Fruit fly (Drosophila melanogaster) whole organism, adult: ENCODE measurements around the gene CG34124.

Experiments used
- CG11617 ChIP-seq: fragments of 200-800 bp; sonication (Bioruptor generic); optimal IDR thresholded peaks from 2 replicates; lab custom pipeline; 2017; ENCODE audit warnings: mild to moderate bottlenecking, missing biosample characterization, missing genetic modification reagents, missing genetic modification characterization
- CG12768 ChIP-seq: fragments of 200-800 bp; sonication (Bioruptor generic); optimal IDR thresholded peaks from 2 replicates; lab custom pipeline; 2017; ENCODE audit warnings: missing biosample characterization, missing genetic modification characterization, mild to moderate bottlenecking, moderate library complexity, missing genetic modification reagents
- CG14711 ChIP-seq: fragments of 200-800 bp; sonication (Bioruptor generic); optimal IDR thresholded peaks from 2 replicates; lab custom pipeline; 2018; ENCODE audit warnings: missing biosample characterization, mild to moderate bottlenecking, missing genetic modification characterization, moderate library complexity
- CG1620 ChIP-seq: fragments of 200-800 bp; sonication (Bioruptor generic); optimal IDR thresholded peaks from 2 replicates; lab custom pipeline; 2016; ENCODE audit warnings: missing biosample characterization, missing genetic modification characterization
- CG33017 ChIP-seq: fragments of 200-800 bp; sonication (Bioruptor generic); optimal IDR thresholded peaks from 2 replicates; lab custom pipeline; 2018; ENCODE audit warnings: missing biosample characterization, mild to moderate bottlenecking, missing genetic modification characterization, moderate library complexity
- CG5204 ChIP-seq: fragments of 200-800 bp; sonication (Bioruptor generic); optimal IDR thresholded peaks from 2 replicates; lab custom pipeline; 2016; ENCODE audit warnings: missing biosample characterization, missing genetic modification characterization
- CG7045 ChIP-seq: fragments of 200-800 bp; sonication (Bioruptor generic); optimal IDR thresholded peaks from 2 replicates; lab custom pipeline; 2017; ENCODE audit warnings: missing biosample characterization, mild to moderate bottlenecking, missing genetic modification characterization
- CG7101 ChIP-seq: fragments of 200-800 bp; sonication (Bioruptor generic); optimal IDR thresholded peaks from 2 replicates; lab custom pipeline; 2018; ENCODE audit warnings: missing biosample characterization, mild to moderate bottlenecking, missing genetic modification characterization, moderate library complexity
- Clk ChIP-seq: fragments of 200-800 bp; sonication (Bioruptor generic); optimal IDR thresholded peaks from 2 replicates; lab custom pipeline; 2017; ENCODE audit warnings: missing biosample characterization, missing genetic modification characterization
- Crg-1 ChIP-seq: fragments of 200-800 bp; sonication (Bioruptor generic); optimal IDR thresholded peaks from 2 replicates; lab custom pipeline; 2016; ENCODE audit warnings: missing biosample characterization, missing genetic modification characterization
- Hr96 ChIP-seq: fragments of 200-800 bp; sonication (Bioruptor generic); optimal IDR thresholded peaks from 2 replicates; lab custom pipeline; 2016; ENCODE audit warnings: missing biosample characterization, missing genetic modification characterization
- Mnt ChIP-seq: fragments of 200-800 bp; sonication (Bioruptor generic); optimal IDR thresholded peaks from 2 replicates; lab custom pipeline; 2016; ENCODE audit warnings: missing biosample characterization, mild to moderate bottlenecking, missing genetic modification characterization
- bab1 ChIP-seq: fragments of 200-800 bp; sonication (Bioruptor generic); optimal IDR thresholded peaks from 3 replicates; lab custom pipeline; 2019; ENCODE audit warnings: missing biosample characterization, mild to moderate bottlenecking, missing genetic modification characterization, moderate library complexity
- cic ChIP-seq: fragments of 200-800 bp; sonication (Bioruptor generic); optimal IDR thresholded peaks from 2 replicates; lab custom pipeline; 2017; ENCODE audit warnings: missing biosample characterization, mild to moderate bottlenecking, missing genetic modification characterization, moderate library complexity
- cnc ChIP-seq, 2 experiments: fragments of >200 bp; optimal IDR thresholded peaks; 2 replicates each; lab custom pipeline; 2017
- kay ChIP-seq: fragments of 200-800 bp; sonication (Bioruptor generic); peaks from one replicate; lab custom pipeline; 2016; ENCODE audit warnings: missing biosample characterization, missing genetic modification characterization, borderline replicate concordance
- ovo ChIP-seq: fragments of 200-800 bp; sonication (Bioruptor generic); optimal IDR thresholded peaks from 2 replicates; lab custom pipeline; 2016; ENCODE audit warnings: missing biosample characterization, missing genetic modification characterization
- pad ChIP-seq: fragments of 200-800 bp; sonication (Bioruptor generic); optimal IDR thresholded peaks from 3 replicates; lab custom pipeline; 2017; ENCODE audit warnings: missing biosample characterization, missing genetic modification characterization, mild to moderate bottlenecking, moderate library complexity, missing genetic modification reagents
- tj ChIP-seq: fragments of 200-800 bp; sonication (Bioruptor generic); optimal IDR thresholded peaks from 3 replicates; lab custom pipeline; 2017; ENCODE audit warnings: missing biosample characterization, mild to moderate bottlenecking, missing genetic modification characterization, moderate library complexity
- toe ChIP-seq: fragments of 200-800 bp; sonication (Bioruptor generic); optimal IDR thresholded peaks from 2 replicates; lab custom pipeline; 2016; ENCODE audit warnings: missing biosample characterization, missing genetic modification characterization

Gene CG34124

dm6 chr2L:4995010-4995836, 37.0 kb downstream of the CG34124 start:
- no peak for TF ChIP-seq CG1620 (GFP tag; lab: Kevin White, UChicago)
- no peak for TF ChIP-seq CG33017 (tag; lab: Kevin White, UChicago)
- TF ChIP-seq kay, result no peak
- no peak for TF ChIP-seq CG5204 (GFP tag; lab: Kevin White, UChicago)
- no peak for TF ChIP-seq pad (GFP tag; lab: Kevin White, UChicago)
- no peak for TF ChIP-seq CG11617 (GFP tag; lab: Kevin White, UChicago)
- TF ChIP-seq CG12768 (GFP tag; lab: Kevin White, UChicago), result no peak

- TF ChIP-seq Mnt (GFP tag; lab: Kevin White, UChicago) (no peak), CG7101 (tag; lab: Kevin White, UChicago) (no peak), cnc (optimal IDR thresholded peaks at IDR 0.05; lab: Kevin White, UChicago) (no peak), CG11617 (GFP tag; lab: Kevin White, UChicago) (no peak), pad (GFP tag; lab: Kevin White, UChicago) (no peak), CG12768 (GFP tag; lab: Kevin White, UChicago) (no peak), cic (GFP tag; lab: Kevin White, UChicago) (no peak), Crg-1 (GFP tag; lab: Kevin White, UChicago) (no peak), CG5204 (GFP tag; lab: Kevin White, UChicago) (no peak), Hr96 (GFP tag; lab: Kevin White, UChicago) (no peak), Clk (GFP tag; lab: Kevin White, UChicago) (no peak), CG1620 (GFP tag; lab: Kevin White, UChicago) (no peak), toe (no peak), ovo (no peak), bab1 (GFP tag; lab: Kevin White, UChicago) (no peak), tj (GFP tag; lab: Kevin White, UChicago) (no peak), CG7045 (GFP tag; lab: Kevin White, UChicago) (no peak), kay (no peak), CG14711 (no peak)
Measured at dm6 chr2L:4995837-4996136, 37.6 kb downstream of the CG34124 start.

- TF ChIP-seq bab1 (GFP tag; lab: Kevin White, UChicago) (no peak), tj (GFP tag; lab: Kevin White, UChicago) (peak; percentile 82)
Measured at dm6 chr2L:4996283-4996922, 38.2 kb downstream of the CG34124 start.

- TF ChIP-seq tj (GFP tag; lab: Kevin White, UChicago), result peak; percentile 81
- TF ChIP-seq cnc (optimal IDR thresholded peaks at IDR 0.05; lab: Kevin White, UChicago), result no peak
- peak; percentile 47 for TF ChIP-seq kay
- peak; percentile 95 for TF ChIP-seq cic (GFP tag; lab: Kevin White, UChicago)
- TF ChIP-seq pad (GFP tag; lab: Kevin White, UChicago), result peak; percentile 95
- TF ChIP-seq CG7045 (GFP tag; lab: Kevin White, UChicago), result peak; percentile 94
- TF ChIP-seq CG1620 (GFP tag; lab: Kevin White, UChicago), result peak; percentile 92
- peak; percentile 95 for TF ChIP-seq CG7101 (tag; lab: Kevin White, UChicago)
- TF ChIP-seq CG5204 (GFP tag; lab: Kevin White, UChicago), result no peak
- peak; percentile 84 for TF ChIP-seq ovo
- peak; percentile 51 for TF ChIP-seq toe
- peak; percentile 90 for TF ChIP-seq Clk (GFP tag; lab: Kevin White, UChicago)
- peak; percentile 93 for TF ChIP-seq CG12768 (GFP tag; lab: Kevin White, UChicago)
- TF ChIP-seq Mnt (GFP tag; lab: Kevin White, UChicago), result peak; percentile 79
- peak; percentile 93 for TF ChIP-seq CG33017 (tag; lab: Kevin White, UChicago)
- peak; percentile 79 for TF ChIP-seq Crg-1 (GFP tag; lab: Kevin White, UChicago)
- peak; percentile 92 for TF ChIP-seq bab1 (GFP tag; lab: Kevin White, UChicago)
- peak; percentile 96 for TF ChIP-seq Hr96 (GFP tag; lab: Kevin White, UChicago)
- TF ChIP-seq CG14711, result peak; percentile 91
- TF ChIP-seq CG11617 (GFP tag; lab: Kevin White, UChicago), result peak; percentile 94
Measured at dm6 chr2L:4997401-4998259, 39.4 kb downstream of the CG34124 start.

dm6 chr2L:4998260-4998560, 40.0 kb downstream of the CG34124 start:
- TF ChIP-seq kay (no peak), pad (GFP tag; lab: Kevin White, UChicago) (no peak)

- no peak for TF ChIP-seq bab1 (GFP tag; lab: Kevin White, UChicago)
- no peak for TF ChIP-seq cnc (optimal IDR thresholded peaks at IDR 0.05; lab: Kevin White, UChicago)
- no peak for TF ChIP-seq toe
- peak; percentile 79 for TF ChIP-seq kay
- TF ChIP-seq Clk (GFP tag; lab: Kevin White, UChicago), result no peak
- no peak for TF ChIP-seq CG11617 (GFP tag; lab: Kevin White, UChicago)
- TF ChIP-seq cic (GFP tag; lab: Kevin White, UChicago), result peak; percentile 8
Measured at dm6 chr2L:4998571-4999191, 40.5 kb downstream of the CG34124 start.
